Worm (Caenorhabditis elegans): ENCODE results near the gene sre-11.

sre-11 gene

DNA sequence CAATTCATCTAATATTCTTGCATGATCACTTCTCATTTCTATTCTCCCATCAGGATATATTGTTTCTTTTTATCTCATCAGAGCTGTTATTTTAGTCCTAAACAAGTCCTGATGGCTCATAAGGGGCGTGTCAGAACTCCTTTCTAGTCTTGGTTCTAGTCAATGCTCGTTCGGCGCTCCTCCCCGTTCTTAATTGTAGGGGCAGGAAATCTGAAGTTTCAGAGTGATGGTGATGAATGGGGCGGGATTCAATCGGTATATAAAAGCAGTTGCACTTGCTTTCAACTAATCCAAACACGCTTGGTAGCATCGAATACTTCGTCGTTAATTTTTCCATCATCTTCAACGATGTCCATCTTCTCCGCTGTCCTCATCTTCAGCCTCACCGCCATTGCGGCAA lies 11.5 kb downstream of the sre-11 start, which contains the start of gene C12D5.4:
Gene C12D5.4, plus strand, starts transcription at position 301 of the 400 bp plus-strand sequence.
- TF ChIP-seq fos-1 (tag; optimal IDR thresholded peaks at IDR 0.05) (no peak), isw-1 (GFP tag; IDR thresholded peaks at IDR 0.05) (no peak), unc-86 (tag; optimal IDR thresholded peaks at IDR 0.05) (no peak), skn-1 (tag; optimal IDR thresholded peaks at IDR 0.05) (no peak), alr-1 (tag; optimal IDR thresholded peaks at IDR 0.05; ENCODE audit: borderline replicate concordance) (no peak), efl-3 (GFP tag; optimal IDR thresholded peaks at IDR 0.05) (no peak), nhr-237 (tag; optimal IDR thresholded peaks at IDR 0.05) (no peak), lin-15B (tag; optimal IDR thresholded peaks at IDR 0.05) (no peak), nhr-71 (tag; optimal IDR thresholded peaks at IDR 0.05) (no peak), efl-1 (optimal IDR thresholded peaks at IDR 0.05) (no peak), efl-1 (GFP tag; optimal IDR thresholded peaks at IDR 0.05 in 1 of 2) (no peak)

DNA sequence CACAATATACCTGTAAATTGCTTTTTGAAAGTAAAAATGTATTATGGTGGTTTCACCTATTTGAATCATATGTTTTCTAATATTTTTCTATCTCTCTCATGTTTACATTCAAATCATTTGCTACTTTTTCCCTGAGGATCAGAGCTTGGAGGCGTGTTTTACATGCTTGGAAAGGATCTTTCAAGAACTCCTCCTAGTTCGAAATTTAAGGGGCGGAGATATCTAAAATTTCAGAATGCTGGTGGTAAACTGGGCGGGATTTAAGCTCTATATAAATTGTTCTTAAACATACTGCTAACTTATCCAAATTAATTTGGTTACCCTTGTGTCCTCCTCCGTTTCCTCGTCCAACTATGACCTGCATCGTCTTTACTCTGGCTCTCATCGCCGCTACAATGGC lies 15.8 kb downstream of the sre-11 start, which contains the start of gene C12D5.5:
Gene C12D5.5, plus strand, starts transcription at position 301 of the 400 bp plus-strand sequence.
- TF ChIP-seq mef-2 (tag; optimal IDR thresholded peaks at IDR 0.05) (no peak), hlh-17 (GFP tag; optimal IDR thresholded peaks at IDR 0.05; ENCODE audit: borderline replicate concordance) (no peak), lin-13 (GFP tag; optimal IDR thresholded peaks at IDR 0.05) (no peak), ceh-8 (GFP tag; optimal IDR thresholded peaks at IDR 0.05) (no peak)

DNA sequence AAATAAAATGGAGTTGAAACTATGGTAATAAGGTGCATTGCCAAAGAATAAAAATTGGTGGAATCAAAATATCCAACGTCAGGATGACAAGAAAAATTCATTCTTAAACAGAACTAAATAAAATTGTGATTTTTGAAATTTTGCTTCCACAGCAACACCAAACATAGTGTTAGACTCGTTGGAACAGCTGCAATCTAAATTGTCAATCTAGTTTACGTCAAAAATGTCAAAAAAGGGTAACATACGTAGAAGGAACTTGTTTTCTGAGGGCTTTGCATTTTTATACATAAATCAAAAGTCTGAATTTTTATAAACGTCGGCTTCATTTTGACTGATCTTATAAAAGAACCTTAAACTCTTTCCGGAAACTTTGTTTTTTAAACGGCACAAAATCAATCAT lies 30.2 kb downstream of the sre-11 start, which contains the start of gene srh-200:
Gene srh-200, minus strand, starts transcription at position 101 of the 400 bp plus-strand sequence.
- TF ChIP-seq ces-1 (GFP tag; optimal IDR thresholded peaks at IDR 0.05) = no peak
- peak; percentile 10 for TF ChIP-seq nhr-85 (tag)

DNA sequence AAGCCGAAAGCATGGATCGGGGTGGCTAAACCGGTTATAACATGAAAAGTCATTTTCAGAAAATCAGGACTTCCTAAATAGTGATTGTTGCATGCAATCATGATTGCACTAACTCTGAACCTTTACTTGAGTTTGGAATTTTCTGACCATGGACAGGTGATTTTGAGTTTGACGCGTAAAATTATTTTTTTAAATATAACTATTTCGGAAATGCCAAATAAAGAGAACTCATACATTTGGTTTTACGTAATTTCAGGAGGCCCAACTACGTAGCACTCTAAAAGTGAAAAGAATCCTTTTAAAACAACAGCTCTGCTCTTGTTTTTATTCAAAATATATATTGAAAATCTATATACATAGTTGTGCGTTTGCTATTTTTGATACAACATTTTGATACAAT lies 32.0 kb downstream of the sre-11 start, which contains the start of gene srh-234:
Gene srh-234, minus strand, starts transcription at position 101 of the 400 bp plus-strand sequence.
- TF ChIP-seq nhr-90 (tag; optimal IDR thresholded peaks at IDR 0.05; ENCODE audit: poor library complexity) (no peak), F16B12.6 (tag; optimal IDR thresholded peaks at IDR 0.05) (no peak), dsc-1 (tag; optimal IDR thresholded peaks at IDR 0.05) (no peak), sup-37 (GFP tag; optimal IDR thresholded peaks at IDR 0.05) (no peak), mep-1 (tag; optimal IDR thresholded peaks at IDR 0.05) (no peak), lir-3 (tag; optimal IDR thresholded peaks at IDR 0.05; ENCODE audit: poor library complexity) (no peak), C34B4.2 (tag; optimal IDR thresholded peaks at IDR 0.05) (no peak), jun-1 (tag; optimal IDR thresholded peaks at IDR 0.05) (no peak), hlh-4 (tag; optimal IDR thresholded peaks at IDR 0.05) (no peak), nhr-237 (tag; optimal IDR thresholded peaks at IDR 0.05) (no peak), pax-3 (tag; optimal IDR thresholded peaks at IDR 0.05) (no peak), unc-98 (GFP tag; IDR thresholded peaks at IDR 0.05) (no peak), nhr-77 (tag; optimal IDR thresholded peaks at IDR 0.05) (no peak), xbp-1 (tag; optimal IDR thresholded peaks at IDR 0.05) (no peak), fkh-8 (tag; optimal IDR thresholded peaks at IDR 0.05) (no peak), efl-1 (optimal IDR thresholded peaks at IDR 0.05) (no peak), efl-1 (GFP tag; optimal IDR thresholded peaks at IDR 0.05 in 1 of 2) (no peak), swsn-7 (tag; optimal IDR thresholded peaks at IDR 0.05) (no peak)

DNA sequence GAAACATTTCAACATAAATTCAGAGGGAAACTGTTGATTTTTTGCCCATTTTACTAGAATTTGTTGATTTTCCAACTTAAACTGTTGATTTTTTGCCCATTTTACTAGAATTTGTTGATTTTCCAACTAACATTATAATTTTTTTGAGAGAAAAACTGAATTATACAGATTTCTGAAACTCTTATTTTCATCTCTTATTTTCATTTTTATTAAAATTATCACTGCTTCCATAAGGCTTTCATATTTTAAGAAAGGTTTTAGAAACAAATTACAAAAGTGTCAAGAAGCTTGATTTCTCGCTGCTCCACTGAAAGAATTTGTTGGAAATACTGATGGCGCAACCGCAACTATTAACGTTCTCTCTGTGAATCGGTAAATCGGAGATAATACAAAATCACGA lies 33.8 kb downstream of the sre-11 start:
- TF ChIP-seq lin-35 (GFP tag; optimal IDR thresholded peaks at IDR 0.05) (no peak), lin-39 (tag; optimal IDR thresholded peaks at IDR 0.05) (no peak), ceh-90 (tag; optimal IDR thresholded peaks at IDR 0.05) (no peak), lin-15B (tag; optimal IDR thresholded peaks at IDR 0.05) (no peak), nhr-11 (tag; optimal IDR thresholded peaks at IDR 0.05) (no peak), Y116A8C.19 (tag; optimal IDR thresholded peaks at IDR 0.05; ENCODE audit: borderline replicate concordance) (no peak), ceh-82 (tag; optimal IDR thresholded peaks at IDR 0.05) (no peak), nhr-71 (tag; optimal IDR thresholded peaks at IDR 0.05) (no peak)
